Worm (Caenorhabditis elegans) whole organism, L4 larva: ENCODE measurements around the gene Y57G11C.1142.
A peak's percentile ranks its signal among the peaks of the same experiment; 100 is the strongest.

Source experiments
- D1046.2 ChIP-seq: fragments of 200-800 bp; sonication (Bioruptor generic); IDR thresholded peaks from 2 replicates; pipeline ENCODE4 v1.3.6; 2022; ENCODE audit warnings: missing genetic modification characterization, missing compliant biosample characterization
- F37D6.2 ChIP-seq: sonication (generic microtip); optimal IDR thresholded peaks from 2 replicates; lab custom pipeline; 2016; ENCODE audit warnings: mild to moderate bottlenecking, missing genetic modification characterization, missing compliant biosample characterization
- F49E8.2 ChIP-seq: sonication (generic microtip); optimal IDR thresholded peaks from 2 replicates; lab custom pipeline; 2016; ENCODE audit warnings: missing compliant biosample characterization, mild to moderate bottlenecking, missing genetic modification characterization, borderline replicate concordance
- R02D3.7 ChIP-seq: fragments of 150-350 bp; sonication (generic microtip); optimal IDR thresholded peaks from 3 replicates; lab custom pipeline; 2014; ENCODE audit warnings: missing biosample characterization, missing genetic modification characterization
- T20F7.1 ChIP-seq: fragments of 200-800 bp; sonication (Bioruptor generic); optimal IDR thresholded peaks from 2 replicates; lab custom pipeline; 2018; ENCODE audit warnings: mild to moderate bottlenecking, missing genetic modification characterization, missing compliant biosample characterization
- T26A8.4 ChIP-seq: fragments of 200-800 bp; sonication (Bioruptor generic); IDR thresholded peaks from 2 replicates; pipeline ENCODE4 v1.3.6; 2022; ENCODE audit warnings: missing genetic modification characterization, missing compliant biosample characterization
- Y48G9A.11 ChIP-seq: fragments of 200-800 bp; sonication (Bioruptor generic); IDR thresholded peaks from 2 replicates; pipeline ENCODE4 v1.3.6; 2022; ENCODE audit warnings: missing genetic modification reagents, missing genetic modification characterization, missing compliant biosample characterization
- Y5F2A.4 ChIP-seq: fragments of 200-800 bp; sonication (Bioruptor generic); optimal IDR thresholded peaks from 2 replicates; lab custom pipeline; 2018; ENCODE audit warnings: mild to moderate bottlenecking, missing genetic modification characterization, missing compliant biosample characterization
- Y75B8A.6 ChIP-seq: fragments of 200-800 bp; sonication (Bioruptor generic); IDR thresholded peaks from 2 replicates; pipeline ENCODE4 v1.3.6; 2022; ENCODE audit warnings: missing genetic modification reagents, missing genetic modification characterization, missing compliant biosample characterization
- ZK337.2 ChIP-seq: fragments of 200-800 bp; sonication (Bioruptor generic); IDR thresholded peaks from 2 replicates; pipeline ENCODE4 v1.3.6; 2022; ENCODE audit warnings: missing genetic modification reagents, missing genetic modification characterization, missing compliant biosample characterization
- ZK546.5 ChIP-seq, 2 experiments: sonication (generic microtip); optimal IDR thresholded peaks; 2 replicates each; lab custom pipeline; 2017; ENCODE audit warnings: missing biosample characterization in 2 of 2, missing genetic modification characterization in 2 of 2
- aha-1 ChIP-seq: fragments of 150-350 bp; peaks from one replicate; lab custom pipeline; 2014; ENCODE audit warnings: missing biosample characterization, missing genetic modification characterization
- ama-1 ChIP-seq: fragments of 150-350 bp; optimal IDR thresholded peaks from 2 replicates; lab custom pipeline; 2014; ENCODE audit warnings: inconsistent platforms, mixed read lengths
- arid-1 ChIP-seq: fragments of 200-800 bp; sonication (Bioruptor generic); conservative IDR thresholded peaks from 2 replicates; pipeline ENCODE4 v1.3.6; 2022; ENCODE audit warnings: missing genetic modification reagents, missing genetic modification characterization, missing compliant biosample characterization
- ceh-20 ChIP-seq: fragments of 200-800 bp; sonication (Bioruptor generic); IDR thresholded peaks from 2 replicates; pipeline ENCODE4 v1.3.6; 2022; ENCODE audit warnings: missing genetic modification reagents, missing genetic modification characterization, missing compliant biosample characterization
- ces-1 ChIP-seq: fragments of 150-350 bp; sonication (generic microtip); optimal IDR thresholded peaks from 4 replicates; lab custom pipeline; 2014; ENCODE audit warnings: missing biosample characterization, missing genetic modification reagents, missing genetic modification characterization
- daf-19 ChIP-seq: fragments of 200-800 bp; sonication (Bioruptor generic); conservative IDR thresholded peaks from 2 replicates; pipeline ENCODE4 v1.3.6; 2022; ENCODE audit warnings: missing genetic modification characterization, missing compliant biosample characterization
- dmd-9 ChIP-seq: fragments of 200-800 bp; sonication (Bioruptor generic); IDR thresholded peaks from 2 replicates; pipeline ENCODE4 v1.3.6; 2022; ENCODE audit warnings: missing genetic modification reagents, missing genetic modification characterization, missing compliant biosample characterization
- duxl-1 ChIP-seq: sonication (generic microtip); optimal IDR thresholded peaks from 2 replicates; lab custom pipeline; 2016; ENCODE audit warnings: mild to moderate bottlenecking, missing genetic modification characterization, moderate library complexity, missing compliant biosample characterization; ENCODE audit not compliant: poor library complexity
- dve-1 ChIP-seq: sonication (generic microtip); optimal IDR thresholded peaks from 2 replicates; lab custom pipeline; 2017; ENCODE audit warnings: antibody characterized with exemption, mild to moderate bottlenecking, missing genetic modification characterization, missing compliant biosample characterization; ENCODE audit not compliant: insufficient read depth
- hlh-30 ChIP-seq: sonication (generic microtip); optimal IDR thresholded peaks from 2 replicates; lab custom pipeline; 2017; ENCODE audit warnings: antibody characterized with exemption, mild to moderate bottlenecking, missing genetic modification characterization, missing compliant biosample characterization; ENCODE audit not compliant: insufficient read depth
- jun-1 ChIP-seq: fragments of 150-350 bp; optimal IDR thresholded peaks from 2 replicates; lab custom pipeline; 2014; ENCODE audit warnings: missing biosample characterization, missing genetic modification reagents, missing genetic modification characterization
- lim-7 ChIP-seq: fragments of 200-800 bp; sonication (Bioruptor generic); IDR thresholded peaks from 2 replicates; pipeline ENCODE4 v1.3.6; 2022; ENCODE audit warnings: missing genetic modification characterization, missing compliant biosample characterization
- lin-1 ChIP-seq: fragments of 200-800 bp; sonication (Bioruptor generic); IDR thresholded peaks from 2 replicates; pipeline ENCODE4 v1.3.6; 2022; ENCODE audit warnings: missing genetic modification reagents, missing genetic modification characterization, missing compliant biosample characterization
- lin-15B ChIP-seq: fragments of 150-350 bp; sonication (generic microtip); optimal IDR thresholded peaks from 3 replicates; lab custom pipeline; 2014; ENCODE audit warnings: missing biosample characterization, missing genetic modification characterization
- lin-29 ChIP-seq: fragments of 200-800 bp; sonication (Bioruptor generic); IDR thresholded peaks from 2 replicates; pipeline ENCODE4 v1.3.6; 2022; ENCODE audit warnings: missing genetic modification reagents, missing genetic modification characterization, missing compliant biosample characterization
- mdt-29 ChIP-seq: fragments of 200-800 bp; sonication (Bioruptor generic); IDR thresholded peaks from 2 replicates; pipeline ENCODE4 v1.3.6; 2022; ENCODE audit warnings: missing genetic modification reagents, missing genetic modification characterization, missing compliant biosample characterization
- mes-2 ChIP-seq: sonication (generic microtip); optimal IDR thresholded peaks from 2 replicates; lab custom pipeline; 2016; ENCODE audit warnings: missing genotype, mild to moderate bottlenecking, missing genetic modification characterization, missing compliant biosample characterization; ENCODE audit not compliant: poor library complexity, severe bottlenecking
- nhr-102 ChIP-seq: sonication (generic microtip); optimal IDR thresholded peaks from 2 replicates; lab custom pipeline; 2016; ENCODE audit warnings: mild to moderate bottlenecking, missing genetic modification characterization, moderate library complexity, missing compliant biosample characterization
- nhr-111 ChIP-seq: fragments of 200-800 bp; sonication (Bioruptor generic); optimal IDR thresholded peaks from 2 replicates; lab custom pipeline; 2018; ENCODE audit warnings: mild to moderate bottlenecking, missing genetic modification characterization, missing compliant biosample characterization
- nhr-41 ChIP-seq: fragments of 200-800 bp; sonication (Bioruptor generic); IDR thresholded peaks from 2 replicates; pipeline ENCODE4 v1.3.6; 2022; ENCODE audit warnings: missing genetic modification reagents, missing genetic modification characterization, missing compliant biosample characterization
- nhr-42 ChIP-seq: fragments of 200-800 bp; sonication (Bioruptor generic); IDR thresholded peaks from 2 replicates; pipeline ENCODE4 v1.3.6; 2022; ENCODE audit warnings: missing genetic modification characterization, missing compliant biosample characterization
- nhr-77 ChIP-seq: fragments of 150-350 bp; optimal IDR thresholded peaks from 2 replicates; lab custom pipeline; 2014; ENCODE audit warnings: missing biosample characterization, missing genetic modification characterization
- pha-4 ChIP-seq, 2 experiments: fragments of 150-350 bp in 1 of 2; fragments of 200-800 bp in 1 of 2; sonication (Bioruptor generic) in 1 of 2; IDR thresholded peaks in 1 of 2; optimal IDR thresholded peaks in 1 of 2; 2 replicates each; pipeline versions ENCODE4 v1.3.6 to Lab custom; 2014 to 2022; ENCODE audit warnings: missing genetic modification characterization in 2 of 2, missing genetic modification reagents in 2 of 2, missing biosample characterization in 1 of 2, missing compliant biosample characterization in 1 of 2
- php-3 ChIP-seq: fragments of 200-800 bp; sonication (Bioruptor generic); IDR thresholded peaks from 2 replicates; pipeline ENCODE4 v1.3.6; 2022; ENCODE audit warnings: missing genetic modification reagents, missing genetic modification characterization, missing compliant biosample characterization
- sdz-12 ChIP-seq: fragments of 200-800 bp; sonication (Bioruptor generic); optimal IDR thresholded peaks from 2 replicates; lab custom pipeline; 2018; ENCODE audit warnings: mild to moderate bottlenecking, missing genetic modification characterization, missing compliant biosample characterization
- spr-1 ChIP-seq: sonication (generic microtip); optimal IDR thresholded peaks from 2 replicates; lab custom pipeline; 2016; ENCODE audit warnings: mild to moderate bottlenecking, missing genetic modification characterization, missing compliant biosample characterization
- tag-97 ChIP-seq: fragments of 200-800 bp; sonication (Bioruptor generic); IDR thresholded peaks from 2 replicates; pipeline ENCODE4 v1.3.6; 2022; ENCODE audit warnings: missing genetic modification characterization, missing compliant biosample characterization
- tra-1 ChIP-seq: fragments of 200-800 bp; sonication (Bioruptor generic); IDR thresholded peaks from 2 replicates; pipeline ENCODE4 v1.3.6; 2022; ENCODE audit warnings: missing genetic modification reagents, missing genetic modification characterization, missing compliant biosample characterization
- unc-62 ChIP-seq, 3 experiments: fragments of 150-350 bp in 1 of 3; sonication (generic microtip); optimal IDR thresholded peaks in 2 of 3; peaks in 1 of 3; 1 replicate in 1 of 3; 2 replicates in 2 of 3; lab custom pipeline; 2014 to 2017; ENCODE audit warnings: missing biosample characterization in 3 of 3, missing genetic modification characterization in 3 of 3, missing genetic modification reagents in 3 of 3, missing genotype in 1 of 3
- zag-1 ChIP-seq: fragments of 150-350 bp; optimal IDR thresholded peaks from 2 replicates; lab custom pipeline; 2014; ENCODE audit warnings: missing biosample characterization, missing genetic modification characterization
- zfp-2 ChIP-seq: sonication (generic microtip); optimal IDR thresholded peaks from 2 replicates; lab custom pipeline; 2016; ENCODE audit warnings: mild to moderate bottlenecking, missing genetic modification characterization, missing compliant biosample characterization
- ztf-7 ChIP-seq: fragments of 150-350 bp; optimal IDR thresholded peaks from 2 replicates; lab custom pipeline; 2014; ENCODE audit warnings: missing biosample characterization, missing genetic modification characterization

The Y57G11C.1142 gene

ce11 chrIV:14824878-14825352, 22.5 kb downstream of the Y57G11C.1142 start, which contains the start of gene sec-61.A (continued):
- TF ChIP-seq ZK337.2 (GFP tag; lab: Robert Waterston, UW), result no peak
- no peak for TF ChIP-seq zag-1 (tag; lab: Kevin White, UChicago)
- no peak for TF ChIP-seq R02D3.7 (tag; lab: Kevin White, UChicago)
- TF ChIP-seq mdt-29, result 0 out of 2 replicates have a peak, but pooled peaks have one; percentile 53
- peak; percentile 1 for TF ChIP-seq duxl-1 (tag; lab: Kevin White, UChicago)
- TF ChIP-seq unc-62 (GFP tag; optimal IDR thresholded peaks at IDR 0.05 in 1 of 2; lab: Kevin White, UChicago), result peak in 1 of 2 experiments; percentile 77
- no peak for TF ChIP-seq unc-62 (tag; optimal IDR thresholded peaks at IDR 0.05; lab: Kevin White, UChicago)
- no peak for TF ChIP-seq ama-1
- TF ChIP-seq F49E8.2, result peak; percentile 64
- no peak for TF ChIP-seq ces-1 (GFP tag; lab: Kevin White, UChicago)
- TF ChIP-seq nhr-77 (tag; lab: Kevin White, UChicago), result peak; percentile 47
- no peak for TF ChIP-seq nhr-111 (GFP tag; lab: Kevin White, UChicago)
- TF ChIP-seq aha-1 (tag; lab: Kevin White, UChicago), result peak; percentile 51
- TF ChIP-seq dve-1 (tag; lab: Kevin White, UChicago), result peak; percentile 30
- peak; percentile 87 for TF ChIP-seq T20F7.1 (GFP tag; lab: Kevin White, UChicago)
- TF ChIP-seq Y48G9A.11 (GFP tag; lab: Robert Waterston, UW), result no peak
- no peak for TF ChIP-seq nhr-42
- peak; percentile 99 for TF ChIP-seq D1046.2
- TF ChIP-seq T26A8.4 (GFP tag; lab: Robert Waterston, UW), result no peak
- TF ChIP-seq php-3 (GFP tag; lab: Robert Waterston, UW), result no peak
- no peak for TF ChIP-seq nhr-41 (GFP tag; lab: Robert Waterston, UW)
- no peak for TF ChIP-seq tag-97
- no peak for TF ChIP-seq Y75B8A.6 (GFP tag; lab: Robert Waterston, UW)
- peak; percentile 55 for TF ChIP-seq mes-2 (tag; lab: Kevin White, UChicago)
- peak; percentile 41 for TF ChIP-seq F37D6.2 (tag; lab: Kevin White, UChicago)
- TF ChIP-seq zfp-2 (tag; lab: Kevin White, UChicago), result peak; percentile 30
- TF ChIP-seq ztf-7, result peak; percentile 26
- peak; percentile 85 for TF ChIP-seq hlh-30 (tag; lab: Kevin White, UChicago)
- no peak for TF ChIP-seq lin-15B (tag; lab: Kevin White, UChicago)
- no peak for TF ChIP-seq ceh-20
- TF ChIP-seq arid-1 (GFP tag; lab: Robert Waterston, UW), result peak; percentile 48; the same call in 1 of the 2 replicates
- no peak for TF ChIP-seq daf-19 (GFP tag; lab: Robert Waterston, UW)
- TF ChIP-seq lin-29 (GFP tag; lab: Robert Waterston, UW), result no peak
- TF ChIP-seq tra-1, result no peak; the same call in 1 of the 2 replicates
- no peak for TF ChIP-seq lin-1 (GFP tag; lab: Robert Waterston, UW)
- no peak for TF ChIP-seq Y5F2A.4 (GFP tag; lab: Kevin White, UChicago)

- TF ChIP-seq spr-1 (tag; lab: Kevin White, UChicago) (no peak), ceh-20 (no peak), lim-7 (GFP tag; lab: Robert Waterston, UW) (no peak), jun-1 (tag; lab: Kevin White, UChicago) (no peak), lin-15B (tag; lab: Kevin White, UChicago) (no peak), nhr-102 (tag; lab: Kevin White, UChicago) (no peak), sdz-12 (GFP tag; lab: Kevin White, UChicago) (no peak), nhr-111 (GFP tag; lab: Kevin White, UChicago) (no peak), ZK546.5 (tag; optimal IDR thresholded peaks at IDR 0.05; lab: Kevin White, UChicago) (no peak), dmd-9 (no peak), pha-4 (GFP tag; IDR thresholded peaks at IDR 0.05; lab: Robert Waterston, UW) (no peak), pha-4 (tag; optimal IDR thresholded peaks at IDR 0.05; lab: Kevin White, UChicago) (no peak), D1046.2 (no peak), Y75B8A.6 (GFP tag; lab: Robert Waterston, UW) (no peak)
Measured at ce11 chrIV:14825379-14825778, 23.0 kb downstream of the Y57G11C.1142 start, which contains the start of gene rps-18. Gene rps-18, plus strand, starts transcription at chrIV:14825679.
